Worm (Caenorhabditis elegans): ENCODE measurements around the gene eat-20.

DNA sequence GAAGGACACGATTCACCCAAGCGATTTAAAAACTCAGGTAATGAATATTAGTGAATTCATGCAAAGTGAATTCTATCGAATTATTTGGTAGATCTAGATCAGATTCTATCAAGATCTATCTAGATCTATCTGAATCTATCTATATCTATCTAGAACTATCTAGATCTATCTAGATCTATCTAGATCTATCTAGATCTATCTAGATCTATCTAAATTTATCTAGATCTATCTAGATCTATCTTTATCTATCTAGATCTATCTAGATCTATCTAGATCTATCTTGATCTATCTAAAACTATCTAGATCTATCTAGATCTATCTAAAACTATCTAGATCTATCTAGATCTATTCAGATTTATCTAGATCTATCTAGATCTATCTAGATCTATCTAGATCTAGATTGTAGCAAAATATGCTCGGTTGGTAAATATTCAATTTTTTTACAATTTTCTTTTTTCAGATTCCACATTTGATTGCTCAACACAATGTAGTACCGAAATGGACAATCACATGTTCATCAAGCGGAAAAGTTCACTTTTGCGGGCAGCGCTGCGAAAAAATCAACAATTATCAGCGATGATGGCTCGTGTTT, 39.8 kb upstream of the eat-20 start:
- no peak for TF ChIP-seq F13C5.2 (tag; optimal IDR thresholded peaks at IDR 0.05)
- no peak for TF ChIP-seq ama-1 (optimal IDR thresholded peaks at IDR 0.05)
- no peak for TF ChIP-seq pes-1 (GFP tag; IDR thresholded peaks at IDR 0.05)
